Worm (Caenorhabditis elegans) whole organism, L2 larva: ENCODE results near the gene K08H2.10.

Experiments used
- F13H6.1 ChIP-seq: sonication (generic microtip); optimal IDR thresholded peaks from 2 replicates; lab custom pipeline; 2016; ENCODE audit warnings: missing genetic modification characterization, missing compliant biosample characterization
- R02D3.7 ChIP-seq: fragments of 150-350 bp; optimal IDR thresholded peaks from 2 replicates; lab custom pipeline; 2014; ENCODE audit warnings: missing biosample characterization, missing genetic modification characterization
- Y55F3AM.14 ChIP-seq: fragments of 200-800 bp; sonication (Bioruptor generic); optimal IDR thresholded peaks from 2 replicates; lab custom pipeline; 2018; ENCODE audit warnings: mild to moderate bottlenecking, missing genetic modification characterization, missing compliant biosample characterization
- aly-2 ChIP-seq: fragments of 150-350 bp; optimal IDR thresholded peaks from 2 replicates; lab custom pipeline; 2014; ENCODE audit warnings: missing biosample characterization, missing genetic modification characterization
- ceh-16 ChIP-seq: fragments of 150-350 bp; optimal IDR thresholded peaks from 2 replicates; lab custom pipeline; 2014; ENCODE audit warnings: missing biosample characterization, missing genetic modification characterization
- ceh-82 ChIP-seq: fragments of 150-350 bp; optimal IDR thresholded peaks from 2 replicates; lab custom pipeline; 2014; ENCODE audit warnings: missing biosample characterization, missing genetic modification characterization
- crh-2 ChIP-seq: sonication (generic microtip); optimal IDR thresholded peaks from 2 replicates; lab custom pipeline; 2017; ENCODE audit warnings: missing biosample characterization, missing genetic modification characterization
- dmd-4 ChIP-seq: sonication (generic microtip); optimal IDR thresholded peaks from 2 replicates; lab custom pipeline; 2017; ENCODE audit warnings: missing biosample characterization, missing genetic modification characterization
- egl-27 ChIP-seq: sonication (generic microtip); optimal IDR thresholded peaks from 3 replicates; lab custom pipeline; 2017; ENCODE audit warnings: missing biosample characterization, missing genetic modification reagents, missing genetic modification characterization
- elt-1 ChIP-seq: fragments of 150-350 bp; optimal IDR thresholded peaks from 2 replicates; lab custom pipeline; 2014; ENCODE audit warnings: missing biosample characterization, missing genetic modification characterization
- elt-3 ChIP-seq: sonication (generic microtip); optimal IDR thresholded peaks from 2 replicates; lab custom pipeline; 2017; ENCODE audit warnings: missing biosample characterization, missing genetic modification characterization
- fos-1 ChIP-seq: fragments of 150-350 bp; optimal IDR thresholded peaks from 2 replicates; lab custom pipeline; 2014; ENCODE audit warnings: missing biosample characterization, missing genetic modification characterization
- gmeb-1 ChIP-seq: fragments of 150-350 bp; optimal IDR thresholded peaks from 2 replicates; lab custom pipeline; 2014; ENCODE audit warnings: missing biosample characterization, missing genetic modification characterization
- lin-11 ChIP-seq: fragments of 150-350 bp; sonication (generic microtip); optimal IDR thresholded peaks from 2 replicates; lab custom pipeline; 2014; ENCODE audit warnings: missing biosample characterization, missing genetic modification characterization, inconsistent platforms, mixed read lengths
- lin-13 ChIP-seq: fragments of 150-350 bp; optimal IDR thresholded peaks from 2 replicates; lab custom pipeline; 2014; ENCODE audit warnings: missing biosample characterization, missing genetic modification reagents, missing genetic modification characterization
- lin-39 ChIP-seq: fragments of 150-350 bp; optimal IDR thresholded peaks from 2 replicates; lab custom pipeline; 2014; ENCODE audit warnings: missing biosample characterization, missing genetic modification reagents, missing genetic modification characterization
- lsy-2 ChIP-seq, 2 experiments: fragments of 150-350 bp in 1 of 2; sonication (generic microtip) in 1 of 2; optimal IDR thresholded peaks; 2 replicates each; lab custom pipeline; 2014 to 2017; ENCODE audit warnings: missing biosample characterization in 2 of 2, missing genetic modification characterization in 2 of 2
- mab-5 ChIP-seq: fragments of 150-350 bp; optimal IDR thresholded peaks from 2 replicates; lab custom pipeline; 2014; ENCODE audit warnings: missing biosample characterization, missing genetic modification characterization
- nhr-10 ChIP-seq: sonication (generic microtip); optimal IDR thresholded peaks from 2 replicates; lab custom pipeline; 2017; ENCODE audit warnings: missing biosample characterization, missing genetic modification characterization
- nhr-11 ChIP-seq: fragments of 150-350 bp; optimal IDR thresholded peaks from 2 replicates; lab custom pipeline; 2014; ENCODE audit warnings: missing biosample characterization, missing genetic modification characterization
- nhr-129 ChIP-seq: fragments of 150-350 bp; optimal IDR thresholded peaks from 2 replicates; lab custom pipeline; 2014; ENCODE audit warnings: missing biosample characterization, missing genetic modification characterization
- nhr-21 ChIP-seq: fragments of 150-350 bp; optimal IDR thresholded peaks from 2 replicates; lab custom pipeline; 2014; ENCODE audit warnings: missing biosample characterization, missing genetic modification characterization
- nhr-23 ChIP-seq: fragments of 150-350 bp; optimal IDR thresholded peaks from 2 replicates; lab custom pipeline; 2014; ENCODE audit warnings: missing biosample characterization, missing genetic modification reagents, missing genetic modification characterization
- nhr-6 ChIP-seq: fragments of 150-350 bp; optimal IDR thresholded peaks from 2 replicates; lab custom pipeline; 2014; ENCODE audit warnings: missing biosample characterization, missing genetic modification characterization
- nhr-77 ChIP-seq: fragments of 150-350 bp; optimal IDR thresholded peaks from 2 replicates; lab custom pipeline; 2014; ENCODE audit warnings: missing biosample characterization, missing genetic modification characterization
- peb-1 ChIP-seq: fragments of 150-350 bp; optimal IDR thresholded peaks from 2 replicates; lab custom pipeline; 2014; ENCODE audit warnings: missing biosample characterization, missing genetic modification characterization
- skn-1 ChIP-seq: sonication (generic microtip); optimal IDR thresholded peaks from 2 replicates; lab custom pipeline; 2017; ENCODE audit warnings: missing biosample characterization, missing genetic modification characterization
- sma-3 ChIP-seq: sonication (generic microtip); optimal IDR thresholded peaks from 2 replicates; lab custom pipeline; 2016; ENCODE audit warnings: missing genetic modification reagents, missing genetic modification characterization, missing compliant biosample characterization
- sma-9 ChIP-seq, 2 experiments: fragments of 150-350 bp in 1 of 2; sonication (generic microtip) in 1 of 2; optimal IDR thresholded peaks; 2 replicates each; lab custom pipeline; 2014 to 2016; ENCODE audit warnings: missing genetic modification characterization in 2 of 2, mild to moderate bottlenecking in 1 of 2, missing biosample characterization in 1 of 2, missing compliant biosample characterization in 1 of 2, missing genetic modification reagents in 1 of 2, moderate library complexity in 1 of 2
- snpc-4 ChIP-seq: fragments of 150-350 bp; optimal IDR thresholded peaks from 2 replicates; lab custom pipeline; 2014; ENCODE audit warnings: missing biosample characterization, missing genetic modification characterization
- unc-39 ChIP-seq: fragments of 150-350 bp; optimal IDR thresholded peaks from 2 replicates; lab custom pipeline; 2014; ENCODE audit warnings: missing biosample characterization, missing genetic modification characterization
- unc-55 ChIP-seq: fragments of 150-350 bp; sonication (generic microtip); optimal IDR thresholded peaks from 3 replicates; lab custom pipeline; 2014; ENCODE audit warnings: missing biosample characterization, missing genetic modification reagents, missing genetic modification characterization
- unc-62 ChIP-seq: fragments of 150-350 bp; optimal IDR thresholded peaks from 2 replicates; lab custom pipeline; 2014; ENCODE audit warnings: missing biosample characterization, missing genetic modification reagents, missing genetic modification characterization
- zag-1 ChIP-seq: fragments of 150-350 bp; optimal IDR thresholded peaks from 2 replicates; lab custom pipeline; 2014; ENCODE audit warnings: missing biosample characterization, missing genetic modification characterization
- ztf-1 ChIP-seq: fragments of 200-800 bp; sonication (Bioruptor generic); conservative IDR thresholded peaks from 2 replicates; pipeline ENCODE4 v1.3.6; 2022; ENCODE audit warnings: missing genetic modification characterization, missing compliant biosample characterization
- ztf-4 ChIP-seq: fragments of 150-350 bp; optimal IDR thresholded peaks from 2 replicates; lab custom pipeline; 2014; ENCODE audit warnings: missing biosample characterization, missing genetic modification characterization

K08H2.10 gene

ce11 chrX:13269586-13269985, 12.0 kb downstream of the K08H2.10 start, which contains the start of gene cyp-14A2:
Gene cyp-14A2 (minus strand): TSS chrX:13269686.
- TF ChIP-seq ztf-4: no peak
- no peak for TF ChIP-seq Y55F3AM.14 (GFP tag; lab: Kevin White, UChicago)
- TF ChIP-seq unc-62 (GFP tag; lab: Kevin White, UChicago): no peak
- TF ChIP-seq F13H6.1 (tag; lab: Kevin White, UChicago): no peak
- no peak for TF ChIP-seq elt-3 (tag; lab: Kevin White, UChicago)
- TF ChIP-seq peb-1 (tag; lab: Kevin White, UChicago): no peak
- TF ChIP-seq sma-3 (GFP tag; lab: Kevin White, UChicago): no peak
- TF ChIP-seq lin-39 (tag; lab: Kevin White, UChicago): no peak
- TF ChIP-seq dmd-4 (tag; lab: Kevin White, UChicago): no peak

- TF ChIP-seq nhr-77 (tag; lab: Kevin White, UChicago): no peak
- TF ChIP-seq unc-62 (GFP tag; lab: Kevin White, UChicago): no peak
- TF ChIP-seq ceh-82: no peak
- TF ChIP-seq lsy-2 (tag; optimal IDR thresholded peaks at IDR 0.05; lab: Kevin White, UChicago): no peak
- no peak for TF ChIP-seq ztf-4
Observed at ce11 chrX:13274102-13274501, 16.5 kb downstream of the K08H2.10 start, which contains the start of gene cyp-14A3. Gene cyp-14A3 (minus strand): TSS chrX:13274202.

ce11 chrX:13278876-13279275, 21.3 kb downstream of the K08H2.10 start, which contains the start of gene phf-33:
Gene phf-33 (minus strand): TSS chrX:13278976.
- TF ChIP-seq sma-9 (GFP tag; optimal IDR thresholded peaks at IDR 0.05; lab: Kevin White, UChicago) (no peak), sma-9 (tag; optimal IDR thresholded peaks at IDR 0.05; lab: Kevin White, UChicago) (no peak), elt-3 (tag; lab: Kevin White, UChicago) (no peak), nhr-10 (tag; lab: Kevin White, UChicago) (no peak), mab-5 (tag; lab: Kevin White, UChicago) (no peak), unc-55 (no peak), elt-1 (no peak), peb-1 (tag; lab: Kevin White, UChicago) (no peak), dmd-4 (tag; lab: Kevin White, UChicago) (no peak)

ce11 chrX:13283462-13283861, 25.9 kb downstream of the K08H2.10 start:
- TF ChIP-seq crh-2 (peak; percentile 7), skn-1 (tag; lab: Kevin White, UChicago) (no peak), sma-9 (GFP tag; optimal IDR thresholded peaks at IDR 0.05; lab: Kevin White, UChicago) (peak; percentile 19), sma-9 (tag; optimal IDR thresholded peaks at IDR 0.05; lab: Kevin White, UChicago) (no peak), nhr-21 (tag; lab: Kevin White, UChicago) (peak; percentile 1), R02D3.7 (no peak)
- TF ChIP-seq, all 48 proteins: peak for 3

ce11 chrX:13284091-13284490, 26.5 kb downstream of the K08H2.10 start, which contains the start of gene cyp-14A4:
Gene cyp-14A4 (minus strand): TSS chrX:13284197.
- no peak for TF ChIP-seq nhr-11 (tag; lab: Kevin White, UChicago)
- no peak for TF ChIP-seq zag-1 (tag; lab: Kevin White, UChicago)
- no peak for TF ChIP-seq fos-1 (tag; lab: Kevin White, UChicago)
- no peak for TF ChIP-seq lsy-2 (tag; optimal IDR thresholded peaks at IDR 0.05; lab: Kevin White, UChicago)
- TF ChIP-seq R02D3.7: no peak
- TF ChIP-seq ceh-82: no peak
- TF ChIP-seq ceh-16: no peak
- TF ChIP-seq lin-13 (GFP tag; lab: Kevin White, UChicago): no peak
- TF ChIP-seq nhr-77 (tag; lab: Kevin White, UChicago): no peak
- no peak for TF ChIP-seq nhr-129
- TF ChIP-seq lin-39 (tag; lab: Kevin White, UChicago): no peak
- no peak for TF ChIP-seq egl-27 (tag; lab: Kevin White, UChicago)
- no peak for TF ChIP-seq nhr-6 (tag; lab: Kevin White, UChicago)
- no peak for TF ChIP-seq F13H6.1 (tag; lab: Kevin White, UChicago)
- no peak for TF ChIP-seq elt-1
- TF ChIP-seq, all 48 proteins: peak for 0

ce11 chrX:13284618-13285017, 27.0 kb downstream of the K08H2.10 start:
- TF ChIP-seq aly-2: no peak

ce11 chrX:13286533-13286932, 28.9 kb downstream of the K08H2.10 start, which contains the start of gene R04D3.2:
Gene R04D3.2 (minus strand): TSS chrX:13286633.
- TF ChIP-seq gmeb-1: no peak
- TF ChIP-seq nhr-23 (tag; lab: Kevin White, UChicago): no peak
- no peak for TF ChIP-seq R02D3.7
- no peak for TF ChIP-seq lsy-2 (tag; optimal IDR thresholded peaks at IDR 0.05; lab: Kevin White, UChicago)
- TF ChIP-seq nhr-10 (tag; lab: Kevin White, UChicago): no peak
- no peak for TF ChIP-seq ztf-1 (GFP tag; lab: Robert Waterston, UW)
- no peak for TF ChIP-seq lin-11 (tag; lab: Kevin White, UChicago)
- TF ChIP-seq unc-39: no peak
- TF ChIP-seq unc-62 (GFP tag; lab: Kevin White, UChicago): no peak
- no peak for TF ChIP-seq snpc-4 (tag; lab: Kevin White, UChicago)
- TF ChIP-seq egl-27 (tag; lab: Kevin White, UChicago): no peak
- no peak for TF ChIP-seq Y55F3AM.14 (GFP tag; lab: Kevin White, UChicago)
- TF ChIP-seq crh-2: no peak
- no peak for TF ChIP-seq ceh-82
